Worm (Caenorhabditis elegans) whole organism, L1 larva: ENCODE data around the gene C44B9.3.

ENCODE experiments used
- C16A3.4 ChIP-seq: fragments of 150-350 bp; optimal IDR thresholded peaks from 2 replicates; lab custom pipeline; 2014; ENCODE audit warnings: missing biosample characterization, missing genetic modification characterization
- aly-2 ChIP-seq: fragments of 150-350 bp; optimal IDR thresholded peaks from 2 replicates; lab custom pipeline; 2014; ENCODE audit warnings: missing biosample characterization, missing genetic modification characterization
- ama-1 ChIP-seq: fragments of 150-350 bp; optimal IDR thresholded peaks from 2 replicates; lab custom pipeline; 2014
- ceh-63 ChIP-seq: fragments of 200-800 bp; sonication (Bioruptor generic); optimal IDR thresholded peaks from 2 replicates; lab custom pipeline; 2018; ENCODE audit warnings: mild to moderate bottlenecking, missing genetic modification characterization, missing compliant biosample characterization
- ceh-82 ChIP-seq, 3 experiments: fragments of 150-350 bp in 1 of 3; sonication (generic microtip) in 2 of 3; optimal IDR thresholded peaks; 2 replicates each; lab custom pipeline; 2014 to 2017; ENCODE audit warnings: missing biosample characterization in 3 of 3, missing genetic modification characterization in 3 of 3
- ces-1 ChIP-seq: fragments of 150-350 bp; optimal IDR thresholded peaks from 2 replicates; lab custom pipeline; 2014; ENCODE audit warnings: missing biosample characterization, missing genetic modification reagents, missing genetic modification characterization
- dpl-1 ChIP-seq, 3 experiments: fragments of 150-350 bp in 2 of 3; sonication (generic microtip) in 1 of 3; optimal IDR thresholded peaks; 2 replicates each; lab custom pipeline; 2014 to 2017; ENCODE audit warnings: missing biosample characterization in 3 of 3, missing genetic modification characterization in 3 of 3, missing genetic modification reagents in 3 of 3
- dsc-1 ChIP-seq: sonication (generic microtip); optimal IDR thresholded peaks from 2 replicates; lab custom pipeline; 2016; ENCODE audit warnings: mild to moderate bottlenecking, missing genetic modification characterization, missing compliant biosample characterization
- efl-1 ChIP-seq, 4 experiments: fragments of 150-350 bp; optimal IDR thresholded peaks in 3 of 4; peaks in 1 of 4; 1 replicate in 1 of 4; 2 replicates in 3 of 4; lab custom pipeline; 2014; ENCODE audit warnings: missing biosample characterization in 2 of 4, missing genetic modification characterization in 2 of 4, missing genetic modification reagents in 2 of 4
- efl-3 ChIP-seq: fragments of 200-800 bp; sonication (Bioruptor generic); optimal IDR thresholded peaks from 2 replicates; lab custom pipeline; 2018; ENCODE audit warnings: mild to moderate bottlenecking, missing genetic modification characterization, missing compliant biosample characterization
- egl-27 ChIP-seq, 2 experiments: fragments of 150-350 bp in 1 of 2; sonication (generic microtip); optimal IDR thresholded peaks; 3 replicates each; lab custom pipeline; 2017 to 2018; ENCODE audit warnings: missing biosample characterization in 2 of 2, missing genetic modification characterization in 2 of 2, missing genetic modification reagents in 2 of 2
- ets-5 ChIP-seq: fragments of 200-800 bp; sonication (Bioruptor generic); IDR thresholded peaks from 2 replicates; pipeline ENCODE4 v1.3.6; 2022; ENCODE audit warnings: missing genetic modification characterization, missing compliant biosample characterization
- fkh-10 ChIP-seq: sonication (generic microtip); optimal IDR thresholded peaks from 2 replicates; lab custom pipeline; 2017; ENCODE audit warnings: missing biosample characterization, missing genetic modification reagents, missing genetic modification characterization
- fkh-8 ChIP-seq: sonication (generic microtip); optimal IDR thresholded peaks from 2 replicates; lab custom pipeline; 2016; ENCODE audit warnings: mild to moderate bottlenecking, missing genetic modification characterization, missing compliant biosample characterization
- fos-1 ChIP-seq: fragments of 150-350 bp; optimal IDR thresholded peaks from 2 replicates; lab custom pipeline; 2014; ENCODE audit warnings: missing biosample characterization, missing genetic modification characterization
- grh-1 ChIP-seq: fragments of 200-800 bp; sonication (Bioruptor generic); IDR thresholded peaks from 2 replicates; pipeline ENCODE4 v1.3.6; 2022; ENCODE audit warnings: missing genetic modification reagents, missing genetic modification characterization, missing compliant biosample characterization
- hlh-17 ChIP-seq: fragments of 200-800 bp; sonication (Bioruptor generic); optimal IDR thresholded peaks from 2 replicates; lab custom pipeline; 2018; ENCODE audit warnings: missing genetic modification characterization, mild to moderate bottlenecking, missing compliant biosample characterization, moderate library complexity, borderline replicate concordance
- hlh-4 ChIP-seq: sonication (generic microtip); optimal IDR thresholded peaks from 2 replicates; lab custom pipeline; 2016; ENCODE audit warnings: mild to moderate bottlenecking, missing genetic modification characterization, missing compliant biosample characterization
- isw-1 ChIP-seq: fragments of 200-800 bp; sonication (Bioruptor generic); IDR thresholded peaks from 2 replicates; pipeline ENCODE4 v1.3.6; 2022; ENCODE audit warnings: missing genetic modification characterization, missing compliant biosample characterization
- lin-13 ChIP-seq: fragments of 150-350 bp; optimal IDR thresholded peaks from 2 replicates; lab custom pipeline; 2014; ENCODE audit warnings: missing biosample characterization, missing genetic modification reagents, missing genetic modification characterization
- lin-14 ChIP-seq: fragments of 200-800 bp; sonication (Bioruptor generic); optimal IDR thresholded peaks from 2 replicates; lab custom pipeline; 2018; ENCODE audit warnings: mild to moderate bottlenecking, missing genetic modification characterization, moderate library complexity, missing compliant biosample characterization
- lin-15B ChIP-seq: fragments of 150-350 bp; sonication (generic microtip); optimal IDR thresholded peaks from 3 replicates; lab custom pipeline; 2014; ENCODE audit warnings: missing biosample characterization, missing genetic modification characterization
- lin-35 ChIP-seq, 2 experiments: fragments of 150-350 bp; optimal IDR thresholded peaks; 2 replicates each; lab custom pipeline; 2014; ENCODE audit warnings: missing biosample characterization in 2 of 2, missing genetic modification characterization in 2 of 2, missing genetic modification reagents in 2 of 2
- lin-39 ChIP-seq: fragments of 150-350 bp; optimal IDR thresholded peaks from 2 replicates; lab custom pipeline; 2014; ENCODE audit warnings: missing biosample characterization, missing genetic modification reagents, missing genetic modification characterization
- lir-3 ChIP-seq: sonication (generic microtip); optimal IDR thresholded peaks from 2 replicates; lab custom pipeline; 2016; ENCODE audit warnings: mild to moderate bottlenecking, missing genetic modification characterization, moderate library complexity, missing compliant biosample characterization; ENCODE audit not compliant: poor library complexity
- lsy-2 ChIP-seq, 2 experiments: fragments of 150-350 bp; optimal IDR thresholded peaks; 2 replicates each; lab custom pipeline; 2014; ENCODE audit warnings: missing biosample characterization in 2 of 2, missing genetic modification characterization in 2 of 2
- mab-9 ChIP-seq: fragments of 200-800 bp; sonication (Bioruptor generic); IDR thresholded peaks from 2 replicates; pipeline ENCODE4 v1.3.6; 2022; ENCODE audit warnings: missing genetic modification reagents, missing genetic modification characterization, missing compliant biosample characterization
- nhr-12 ChIP-seq: sonication (generic microtip); optimal IDR thresholded peaks from 2 replicates; lab custom pipeline; 2017; ENCODE audit warnings: missing biosample characterization, missing genetic modification characterization
- nhr-19 ChIP-seq: fragments of 200-800 bp; sonication (Bioruptor generic); conservative IDR thresholded peaks from 2 replicates; pipeline ENCODE4 v1.3.6; 2022; ENCODE audit warnings: missing genetic modification characterization, missing compliant biosample characterization
- nhr-237 ChIP-seq: fragments of 150-350 bp; optimal IDR thresholded peaks from 2 replicates; lab custom pipeline; 2014; ENCODE audit warnings: missing biosample characterization, missing genetic modification characterization
- nhr-47 ChIP-seq: sonication (generic microtip); optimal IDR thresholded peaks from 2 replicates; lab custom pipeline; 2016; ENCODE audit warnings: mild to moderate bottlenecking, missing genetic modification characterization, moderate library complexity, missing compliant biosample characterization
- nhr-84 ChIP-seq: sonication (generic microtip); optimal IDR thresholded peaks from 2 replicates; lab custom pipeline; 2017; ENCODE audit warnings: missing biosample characterization, missing genetic modification characterization
- pag-3 ChIP-seq: sonication (generic microtip); optimal IDR thresholded peaks from 2 replicates; lab custom pipeline; 2017; ENCODE audit warnings: missing genetic modification characterization, mild to moderate bottlenecking, missing compliant biosample characterization, antibody characterized with exemption, borderline replicate concordance; ENCODE audit not compliant: insufficient read depth
- pqm-1 ChIP-seq: sonication (generic microtip); optimal IDR thresholded peaks from 3 replicates; lab custom pipeline; 2017; ENCODE audit warnings: missing biosample characterization, missing genetic modification characterization
- rnt-1 ChIP-seq: sonication (generic microtip); optimal IDR thresholded peaks from 2 replicates; lab custom pipeline; 2016; ENCODE audit warnings: mild to moderate bottlenecking, missing genetic modification characterization, moderate library complexity, missing compliant biosample characterization
- snpc-4 ChIP-seq: fragments of 150-350 bp; optimal IDR thresholded peaks from 2 replicates; lab custom pipeline; 2014; ENCODE audit warnings: missing biosample characterization, missing genetic modification characterization
- snu-23 ChIP-seq: sonication (generic microtip); optimal IDR thresholded peaks from 2 replicates; lab custom pipeline; 2016; ENCODE audit warnings: missing genetic modification characterization, missing compliant biosample characterization
- sox-4 ChIP-seq: sonication (generic microtip); optimal IDR thresholded peaks from 2 replicates; lab custom pipeline; 2016; ENCODE audit warnings: missing genetic modification characterization, missing compliant biosample characterization
- sptf-1 ChIP-seq: fragments of 150-350 bp; optimal IDR thresholded peaks from 2 replicates; lab custom pipeline; 2014; ENCODE audit warnings: missing biosample characterization, missing genetic modification characterization
- swsn-7 ChIP-seq: sonication (generic microtip); optimal IDR thresholded peaks from 2 replicates; lab custom pipeline; 2016; ENCODE audit warnings: missing genetic modification characterization, missing compliant biosample characterization
- tbx-2 ChIP-seq: sonication (generic microtip); optimal IDR thresholded peaks from 2 replicates; lab custom pipeline; 2016; ENCODE audit warnings: missing genetic modification characterization, missing compliant biosample characterization
- unc-130 ChIP-seq: fragments of 150-350 bp; optimal IDR thresholded peaks from 2 replicates; lab custom pipeline; 2017; ENCODE audit warnings: missing biosample characterization, missing genetic modification characterization, inconsistent platforms
- unc-62 ChIP-seq: fragments of 150-350 bp; optimal IDR thresholded peaks from 2 replicates; lab custom pipeline; 2014; ENCODE audit warnings: missing biosample characterization, missing genetic modification reagents, missing genetic modification characterization
- zag-1 ChIP-seq: fragments of 150-350 bp; optimal IDR thresholded peaks from 2 replicates; lab custom pipeline; 2014; ENCODE audit warnings: missing biosample characterization, missing genetic modification characterization
- ztf-4 ChIP-seq: fragments of 150-350 bp; optimal IDR thresholded peaks from 2 replicates; lab custom pipeline; 2014; ENCODE audit warnings: missing biosample characterization, missing genetic modification characterization

C44B9.3 gene

ce11 chrIII:10907678-10908217 is 27.8 kb upstream of the C44B9.3 start:
- TF ChIP-seq snpc-4 (tag; lab: Kevin White, UChicago) (no peak), nhr-19 (GFP tag; lab: Robert Waterston, UW) (no peak), dpl-1 (GFP tag; optimal IDR thresholded peaks at IDR 0.05; lab: Kevin White, UChicago) (peak in 2 of 3 experiments; percentile 27 to 62), hlh-4 (tag; lab: Kevin White, UChicago) (no peak), lin-35 (GFP tag; optimal IDR thresholded peaks at IDR 0.05; lab: Kevin White, UChicago) (peak in 1 of 2 experiments; percentile 27), ztf-4 (no peak), nhr-12 (tag; lab: Kevin White, UChicago) (no peak), zag-1 (no peak), efl-1 (optimal IDR thresholded peaks at IDR 0.05; lab: Kevin White, UChicago) (no peak), efl-1 (GFP tag; optimal IDR thresholded peaks at IDR 0.05 in 1 of 2; lab: Kevin White, UChicago) (peak; percentile 40 to 97), efl-3 (no peak), pqm-1 (tag; lab: Kevin White, UChicago) (no peak), rnt-1 (tag; lab: Kevin White, UChicago) (no peak), snu-23 (GFP tag; lab: Kevin White, UChicago) (no peak), ceh-63 (GFP tag; lab: Kevin White, UChicago) (no peak), hlh-17 (no peak), ama-1 (no peak)
- TF ChIP-seq, all 84 proteins: peak for 3

ce11 chrIII:10906325-10906724 is 26.3 kb upstream of the C44B9.3 start:
- TF ChIP-seq ceh-82 (tag; optimal IDR thresholded peaks at IDR 0.05; lab: Kevin White, UChicago) (peak in 1 of 3 experiments; percentile 17), lin-13 (GFP tag; lab: Kevin White, UChicago) (no peak), fkh-8 (tag; lab: Kevin White, UChicago) (peak; percentile 73), nhr-47 (tag; lab: Kevin White, UChicago) (peak; percentile 8), dsc-1 (tag; lab: Kevin White, UChicago) (peak; percentile 9), ces-1 (GFP tag; lab: Kevin White, UChicago) (no peak), unc-62 (GFP tag; lab: Kevin White, UChicago) (no peak), dpl-1 (GFP tag; optimal IDR thresholded peaks at IDR 0.05; lab: Kevin White, UChicago) (peak in 2 of 3 experiments; percentile 22 to 48), fkh-10 (GFP tag; lab: Kevin White, UChicago) (no peak), efl-1 (optimal IDR thresholded peaks at IDR 0.05; lab: Kevin White, UChicago) (peak in 1 of 2 experiments; percentile 9), efl-1 (GFP tag; optimal IDR thresholded peaks at IDR 0.05 in 1 of 2; lab: Kevin White, UChicago) (peak; percentile 27 to 96), sox-4 (tag; lab: Kevin White, UChicago) (no peak), rnt-1 (tag; lab: Kevin White, UChicago) (no peak), lsy-2 (tag; optimal IDR thresholded peaks at IDR 0.05; lab: Kevin White, UChicago) (peak in 1 of 2 experiments; percentile 26), nhr-84 (tag; lab: Kevin White, UChicago) (no peak), C16A3.4 (tag; lab: Kevin White, UChicago) (no peak), nhr-19 (GFP tag; lab: Robert Waterston, UW) (no peak)

ce11 chrIII:10905112-10905511 is 25.1 kb upstream of the C44B9.3 start:
- TF ChIP-seq tbx-2 (tag; lab: Kevin White, UChicago): peak; percentile 34
- no peak for TF ChIP-seq lir-3 (tag; lab: Kevin White, UChicago)
- peak in 2 of 3 experiments; percentile 68 to 78 for TF ChIP-seq dpl-1 (GFP tag; optimal IDR thresholded peaks at IDR 0.05; lab: Kevin White, UChicago)
- TF ChIP-seq ets-5 (GFP tag; lab: Robert Waterston, UW): no peak
- TF ChIP-seq efl-1 (optimal IDR thresholded peaks at IDR 0.05; lab: Kevin White, UChicago): peak; percentile 57 to 73
- TF ChIP-seq efl-1 (GFP tag; optimal IDR thresholded peaks at IDR 0.05 in 1 of 2; lab: Kevin White, UChicago): peak; percentile 88 to 97
- peak; percentile 47 for TF ChIP-seq dsc-1 (tag; lab: Kevin White, UChicago)
- TF ChIP-seq egl-27 (tag; optimal IDR thresholded peaks at IDR 0.05; lab: Kevin White, UChicago): no peak
- peak; percentile 37 for TF ChIP-seq swsn-7 (tag; lab: Kevin White, UChicago)
- no peak for TF ChIP-seq ces-1 (GFP tag; lab: Kevin White, UChicago)
- TF ChIP-seq fos-1: no peak
- TF ChIP-seq ama-1: no peak
- TF ChIP-seq nhr-84 (tag; lab: Kevin White, UChicago): no peak
- TF ChIP-seq mab-9 (GFP tag; lab: Robert Waterston, UW): no peak
- TF ChIP-seq lin-15B (tag; lab: Kevin White, UChicago): no peak
- no peak for TF ChIP-seq isw-1 (GFP tag; lab: Robert Waterston, UW)
- TF ChIP-seq sptf-1 (tag; lab: Kevin White, UChicago): no peak
- no peak for TF ChIP-seq nhr-237 (tag; lab: Kevin White, UChicago)
- peak; percentile 41 for TF ChIP-seq snu-23 (GFP tag; lab: Kevin White, UChicago)
- no peak for TF ChIP-seq aly-2 (tag; lab: Kevin White, UChicago)
- peak; percentile 5 for TF ChIP-seq lin-13 (GFP tag; lab: Kevin White, UChicago)
- no peak for TF ChIP-seq fkh-10 (GFP tag; lab: Kevin White, UChicago)
- TF ChIP-seq ceh-82 (tag; optimal IDR thresholded peaks at IDR 0.05; lab: Kevin White, UChicago): peak; percentile 89 to 95 (median 94)
- no peak for TF ChIP-seq grh-1 (GFP tag; lab: Robert Waterston, UW)
- TF ChIP-seq nhr-12 (tag; lab: Kevin White, UChicago): no peak
- no peak for TF ChIP-seq pag-3 (tag; lab: Kevin White, UChicago)
- no peak for TF ChIP-seq lin-39 (tag; lab: Kevin White, UChicago)
- peak; percentile 87 for TF ChIP-seq lin-14 (GFP tag; lab: Kevin White, UChicago)
- no peak for TF ChIP-seq unc-130 (tag; lab: Kevin White, UChicago)
